Fruit fly (Drosophila melanogaster): Measurements from ENCODE around the gene AkhR.

Gene AkhR

DNA sequence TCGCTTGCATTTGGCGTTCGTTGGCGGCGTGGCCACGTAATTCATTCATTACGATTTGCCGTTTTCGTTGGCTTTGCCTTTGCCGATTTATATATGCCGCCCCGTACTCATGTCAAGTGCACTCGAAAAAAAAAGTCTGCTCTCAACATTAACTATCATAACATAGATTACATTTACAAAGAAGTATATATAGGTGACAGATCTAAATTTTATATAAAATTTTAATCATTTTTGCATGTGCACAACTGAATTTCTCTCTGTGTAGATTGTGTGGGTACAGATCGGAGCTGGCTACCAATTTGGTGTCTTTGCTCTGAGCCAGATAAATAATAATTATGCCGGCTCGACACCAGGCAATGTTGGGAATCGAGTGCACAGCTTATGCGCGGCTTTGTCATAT is 17.6 kb downstream of the AkhR start (continued):
- TF ChIP-seq gt (GFP tag; IDR thresholded peaks at IDR 0.05) (no peak), scrt (GFP tag; optimal IDR thresholded peaks at IDR 0.05) (no peak), Sox100B (GFP tag; optimal IDR thresholded peaks at IDR 0.05) (peak; percentile 23), lab (GFP tag; optimal IDR thresholded peaks at IDR 0.05) (peak; percentile 48), CG12155 (GFP tag; optimal IDR thresholded peaks at IDR 0.05) (no peak), CG7987 (GFP tag; optimal IDR thresholded peaks at IDR 0.05) (no peak), CG15696 (tag; optimal IDR thresholded peaks at IDR 0.05) (peak; percentile 5), CG4328 (GFP tag; optimal IDR thresholded peaks at IDR 0.05) (no peak), danr (GFP tag; IDR thresholded peaks at IDR 0.05) (no peak), CG7839 (tag; optimal IDR thresholded peaks at IDR 0.05) (peak; percentile 58), Hr39 (optimal IDR thresholded peaks at IDR 0.05) (no peak), CG15073 (GFP tag; optimal IDR thresholded peaks at IDR 0.05) (no peak), Antp (GFP tag; optimal IDR thresholded peaks at IDR 0.05) (peak; percentile 9), jigr1 (GFP tag; IDR thresholded peaks at IDR 0.05) (peak; percentile 32; the same call in 1 of the 3 replicates), CG10209 (GFP tag; optimal IDR thresholded peaks at IDR 0.05) (peak; percentile 22), CG13123 (GFP tag; optimal IDR thresholded peaks at IDR 0.05) (peak; percentile 2), CG1832 (GFP tag; optimal IDR thresholded peaks at IDR 0.05) (no peak), CG3995 (GFP tag; optimal IDR thresholded peaks at IDR 0.05) (no peak), Fer3 (tag; optimal IDR thresholded peaks at IDR 0.05) (peak; percentile 22), CG9437 (GFP tag; optimal IDR thresholded peaks at IDR 0.05) (no peak), crc (GFP tag; optimal IDR thresholded peaks at IDR 0.05) (no peak), Mad (GFP tag; optimal IDR thresholded peaks at IDR 0.05) (no peak), Asciz (GFP tag; optimal IDR thresholded peaks at IDR 0.05) (peak; percentile 30), Atf-2 (GFP tag; optimal IDR thresholded peaks at IDR 0.05) (no peak), crp (GFP tag; optimal IDR thresholded peaks at IDR 0.05) (no peak), pfk (GFP tag; optimal IDR thresholded peaks at IDR 0.05) (no peak), CG31441 (GFP tag; IDR thresholded peaks at IDR 0.05) (peak; percentile 62), nom (GFP tag; optimal IDR thresholded peaks at IDR 0.05) (no peak), CG13296 (GFP tag; optimal IDR thresholded peaks at IDR 0.05) (no peak), CG14441 (GFP tag; IDR thresholded peaks at IDR 0.05) (peak; percentile 73), bigmax (GFP tag; optimal IDR thresholded peaks at IDR 0.05) (no peak), cato (GFP tag; optimal IDR thresholded peaks at IDR 0.05; ENCODE audit: borderline replicate concordance) (no peak), CG6175 (GFP tag; IDR thresholded peaks at IDR 0.05) (0 out of 3 replicates have a peak, but pooled peaks have one; percentile 20), NFAT (GFP tag; IDR thresholded peaks at IDR 0.05) (no peak), HmgD (GFP tag; optimal IDR thresholded peaks at IDR 0.05) (no peak), Eip74EF (GFP tag; optimal IDR thresholded peaks at IDR 0.05) (no peak), mirr (GFP tag; optimal IDR thresholded peaks at IDR 0.05) (no peak), CG16813 (GFP tag; IDR thresholded peaks at IDR 0.05; ENCODE audit: partially characterized antibody) (no peak), stwl (tag; optimal IDR thresholded peaks at IDR 0.05) (no peak), bcd (GFP tag; optimal IDR thresholded peaks at IDR 0.05) (peak; percentile 18), tna (GFP tag; IDR thresholded peaks at IDR 0.05; ENCODE audit: partially characterized antibody) (no peak), CG12236 (GFP tag; optimal IDR thresholded peaks at IDR 0.05) (peak; percentile 21), CG11723 (GFP tag; optimal IDR thresholded peaks at IDR 0.05) (no peak), zf30C (GFP tag; optimal IDR thresholded peaks at IDR 0.05) (no peak), eve (GFP tag; optimal IDR thresholded peaks at IDR 0.05) (no peak), p53 (GFP tag; optimal IDR thresholded peaks at IDR 0.05) (no peak), CTCF (GFP tag; optimal IDR thresholded peaks at IDR 0.05) (no peak), sisA (GFP tag; IDR thresholded peaks at IDR 0.05) (peak; percentile 63), slou (GFP tag; optimal IDR thresholded peaks at IDR 0.05) (no peak), aop (GFP tag; IDR thresholded peaks at IDR 0.05) (no peak), pita (GFP tag; optimal IDR thresholded peaks at IDR 0.05) (no peak), trem (tag; optimal IDR thresholded peaks at IDR 0.05) (peak; percentile 4)

Data from whole organism, embryonic.